Worm (Caenorhabditis elegans) whole organism, L2 larva: ENCODE data around the gene nhr-242.

Experiments
- C34F6.9 ChIP-seq: fragments of 150-350 bp; optimal IDR thresholded peaks from 2 replicates; lab custom pipeline; 2014; ENCODE audit warnings: missing biosample characterization, missing genetic modification characterization
- F13H6.1 ChIP-seq: sonication (generic microtip); optimal IDR thresholded peaks from 2 replicates; lab custom pipeline; 2016; ENCODE audit warnings: missing genetic modification characterization, missing compliant biosample characterization
- R02D3.7 ChIP-seq: fragments of 150-350 bp; optimal IDR thresholded peaks from 2 replicates; lab custom pipeline; 2014; ENCODE audit warnings: missing biosample characterization, missing genetic modification characterization
- Y55F3AM.14 ChIP-seq: fragments of 200-800 bp; sonication (Bioruptor generic); optimal IDR thresholded peaks from 2 replicates; lab custom pipeline; 2018; ENCODE audit warnings: mild to moderate bottlenecking, missing genetic modification characterization, missing compliant biosample characterization
- ZK546.5 ChIP-seq: sonication (generic microtip); optimal IDR thresholded peaks from 2 replicates; lab custom pipeline; 2017; ENCODE audit warnings: missing biosample characterization, missing genetic modification characterization
- alr-1 ChIP-seq: fragments of 150-350 bp; optimal IDR thresholded peaks from 2 replicates; lab custom pipeline; 2014; ENCODE audit warnings: missing biosample characterization, missing genetic modification characterization
- ama-1 ChIP-seq: fragments of 150-350 bp; optimal IDR thresholded peaks from 2 replicates; lab custom pipeline; 2018; ENCODE audit warnings: inconsistent platforms
- blmp-1 ChIP-seq: sonication (generic microtip); optimal IDR thresholded peaks from 2 replicates; lab custom pipeline; 2017; ENCODE audit warnings: missing genetic modification characterization, mild to moderate bottlenecking, missing compliant biosample characterization, antibody characterized with exemption, moderate library complexity; ENCODE audit not compliant: insufficient read depth
- ceh-16 ChIP-seq: fragments of 150-350 bp; optimal IDR thresholded peaks from 2 replicates; lab custom pipeline; 2014; ENCODE audit warnings: missing biosample characterization, missing genetic modification characterization
- ceh-82 ChIP-seq: fragments of 150-350 bp; optimal IDR thresholded peaks from 2 replicates; lab custom pipeline; 2014; ENCODE audit warnings: missing biosample characterization, missing genetic modification characterization
- crh-2 ChIP-seq: sonication (generic microtip); optimal IDR thresholded peaks from 2 replicates; lab custom pipeline; 2017; ENCODE audit warnings: missing biosample characterization, missing genetic modification characterization
- dmd-4 ChIP-seq: sonication (generic microtip); optimal IDR thresholded peaks from 2 replicates; lab custom pipeline; 2017; ENCODE audit warnings: missing biosample characterization, missing genetic modification characterization
- egl-27 ChIP-seq: sonication (generic microtip); optimal IDR thresholded peaks from 3 replicates; lab custom pipeline; 2017; ENCODE audit warnings: missing biosample characterization, missing genetic modification reagents, missing genetic modification characterization
- elt-1 ChIP-seq: fragments of 150-350 bp; optimal IDR thresholded peaks from 2 replicates; lab custom pipeline; 2014; ENCODE audit warnings: missing biosample characterization, missing genetic modification characterization
- elt-3 ChIP-seq: sonication (generic microtip); optimal IDR thresholded peaks from 2 replicates; lab custom pipeline; 2017; ENCODE audit warnings: missing biosample characterization, missing genetic modification characterization
- fos-1 ChIP-seq: fragments of 150-350 bp; optimal IDR thresholded peaks from 2 replicates; lab custom pipeline; 2014; ENCODE audit warnings: missing biosample characterization, missing genetic modification characterization
- gmeb-1 ChIP-seq: fragments of 150-350 bp; optimal IDR thresholded peaks from 2 replicates; lab custom pipeline; 2014; ENCODE audit warnings: missing biosample characterization, missing genetic modification characterization
- lin-11 ChIP-seq: fragments of 150-350 bp; sonication (generic microtip); optimal IDR thresholded peaks from 2 replicates; lab custom pipeline; 2014; ENCODE audit warnings: missing biosample characterization, missing genetic modification characterization, inconsistent platforms, mixed read lengths
- lin-13 ChIP-seq: fragments of 150-350 bp; optimal IDR thresholded peaks from 2 replicates; lab custom pipeline; 2014; ENCODE audit warnings: missing biosample characterization, missing genetic modification reagents, missing genetic modification characterization
- lin-39 ChIP-seq: fragments of 150-350 bp; optimal IDR thresholded peaks from 2 replicates; lab custom pipeline; 2014; ENCODE audit warnings: missing biosample characterization, missing genetic modification reagents, missing genetic modification characterization
- lsy-2 ChIP-seq, 2 experiments: fragments of 150-350 bp in 1 of 2; sonication (generic microtip) in 1 of 2; optimal IDR thresholded peaks; 2 replicates each; lab custom pipeline; 2014 to 2017; ENCODE audit warnings: missing biosample characterization in 2 of 2, missing genetic modification characterization in 2 of 2
- mab-5 ChIP-seq: fragments of 150-350 bp; optimal IDR thresholded peaks from 2 replicates; lab custom pipeline; 2014; ENCODE audit warnings: missing biosample characterization, missing genetic modification characterization
- mbf-1 ChIP-seq: sonication (generic microtip); optimal IDR thresholded peaks from 2 replicates; lab custom pipeline; 2017; ENCODE audit warnings: missing biosample characterization, missing genetic modification characterization
- mdl-1 ChIP-seq, 2 experiments: fragments of 150-350 bp in 1 of 2; sonication (generic microtip) in 1 of 2; optimal IDR thresholded peaks; 2 replicates each; lab custom pipeline; 2017; ENCODE audit warnings: missing biosample characterization in 2 of 2, missing genetic modification characterization in 2 of 2
- nhr-10 ChIP-seq: sonication (generic microtip); optimal IDR thresholded peaks from 2 replicates; lab custom pipeline; 2017; ENCODE audit warnings: missing biosample characterization, missing genetic modification characterization
- nhr-11 ChIP-seq: fragments of 150-350 bp; optimal IDR thresholded peaks from 2 replicates; lab custom pipeline; 2014; ENCODE audit warnings: missing biosample characterization, missing genetic modification characterization
- nhr-12 ChIP-seq: fragments of 150-350 bp; optimal IDR thresholded peaks from 2 replicates; lab custom pipeline; 2014; ENCODE audit warnings: missing biosample characterization, missing genetic modification characterization
- nhr-129 ChIP-seq: fragments of 150-350 bp; optimal IDR thresholded peaks from 2 replicates; lab custom pipeline; 2014; ENCODE audit warnings: missing biosample characterization, missing genetic modification characterization
- nhr-21 ChIP-seq: fragments of 150-350 bp; optimal IDR thresholded peaks from 2 replicates; lab custom pipeline; 2014; ENCODE audit warnings: missing biosample characterization, missing genetic modification characterization
- nhr-23 ChIP-seq: fragments of 150-350 bp; optimal IDR thresholded peaks from 2 replicates; lab custom pipeline; 2014; ENCODE audit warnings: missing biosample characterization, missing genetic modification reagents, missing genetic modification characterization
- nhr-25 ChIP-seq: fragments of 150-350 bp; sonication (generic microtip); optimal IDR thresholded peaks from 3 replicates; lab custom pipeline; 2014; ENCODE audit warnings: missing biosample characterization, missing genetic modification characterization
- nhr-6 ChIP-seq: fragments of 150-350 bp; optimal IDR thresholded peaks from 2 replicates; lab custom pipeline; 2014; ENCODE audit warnings: missing biosample characterization, missing genetic modification characterization
- nhr-77 ChIP-seq: fragments of 150-350 bp; optimal IDR thresholded peaks from 2 replicates; lab custom pipeline; 2014; ENCODE audit warnings: missing biosample characterization, missing genetic modification characterization
- peb-1 ChIP-seq: fragments of 150-350 bp; optimal IDR thresholded peaks from 2 replicates; lab custom pipeline; 2014; ENCODE audit warnings: missing biosample characterization, missing genetic modification characterization
- sem-4 ChIP-seq: fragments of 150-350 bp; optimal IDR thresholded peaks from 2 replicates; lab custom pipeline; 2014; ENCODE audit warnings: missing biosample characterization, missing genetic modification reagents, missing genetic modification characterization
- skn-1 ChIP-seq: sonication (generic microtip); optimal IDR thresholded peaks from 2 replicates; lab custom pipeline; 2017; ENCODE audit warnings: missing biosample characterization, missing genetic modification characterization
- sma-3 ChIP-seq: sonication (generic microtip); optimal IDR thresholded peaks from 2 replicates; lab custom pipeline; 2016; ENCODE audit warnings: missing genetic modification reagents, missing genetic modification characterization, missing compliant biosample characterization
- sma-9 ChIP-seq, 2 experiments: fragments of 150-350 bp in 1 of 2; sonication (generic microtip) in 1 of 2; optimal IDR thresholded peaks; 2 replicates each; lab custom pipeline; 2014 to 2016; ENCODE audit warnings: missing genetic modification characterization in 2 of 2, mild to moderate bottlenecking in 1 of 2, missing biosample characterization in 1 of 2, missing compliant biosample characterization in 1 of 2, missing genetic modification reagents in 1 of 2, moderate library complexity in 1 of 2
- snpc-4 ChIP-seq: fragments of 150-350 bp; optimal IDR thresholded peaks from 2 replicates; lab custom pipeline; 2014; ENCODE audit warnings: missing biosample characterization, missing genetic modification characterization
- unc-39 ChIP-seq: fragments of 150-350 bp; optimal IDR thresholded peaks from 2 replicates; lab custom pipeline; 2014; ENCODE audit warnings: missing biosample characterization, missing genetic modification characterization
- unc-55 ChIP-seq: fragments of 150-350 bp; sonication (generic microtip); optimal IDR thresholded peaks from 3 replicates; lab custom pipeline; 2014; ENCODE audit warnings: missing biosample characterization, missing genetic modification reagents, missing genetic modification characterization
- unc-62 ChIP-seq: fragments of 150-350 bp; optimal IDR thresholded peaks from 2 replicates; lab custom pipeline; 2014; ENCODE audit warnings: missing biosample characterization, missing genetic modification reagents, missing genetic modification characterization
- zag-1 ChIP-seq: fragments of 150-350 bp; optimal IDR thresholded peaks from 2 replicates; lab custom pipeline; 2014; ENCODE audit warnings: missing biosample characterization, missing genetic modification characterization
- ztf-4 ChIP-seq: fragments of 150-350 bp; optimal IDR thresholded peaks from 2 replicates; lab custom pipeline; 2014; ENCODE audit warnings: missing biosample characterization, missing genetic modification characterization

nhr-242 gene

ce11 chrIV:2602862-2603189, 21.4 kb upstream of the nhr-242 start:
- TF ChIP-seq nhr-10 (tag; lab: Kevin White, UChicago) = no peak
- no peak for TF ChIP-seq ama-1
- no peak for TF ChIP-seq lin-39
- TF ChIP-seq egl-27 (tag; lab: Kevin White, UChicago) = no peak
- no peak for TF ChIP-seq zag-1 (tag; lab: Kevin White, UChicago)
- no peak for TF ChIP-seq nhr-12
- TF ChIP-seq skn-1 (tag; lab: Kevin White, UChicago) = no peak
- no peak for TF ChIP-seq nhr-25 (tag; lab: Kevin White, UChicago)
- TF ChIP-seq nhr-77 (tag; lab: Kevin White, UChicago) = no peak
- TF ChIP-seq ceh-82 (tag; lab: Kevin White, UChicago) = no peak
- no peak for TF ChIP-seq ZK546.5 (tag; lab: Kevin White, UChicago)
- TF ChIP-seq fos-1 = no peak
- no peak for TF ChIP-seq ztf-4 (tag; lab: Kevin White, UChicago)
- no peak for TF ChIP-seq lin-11
- TF ChIP-seq elt-3 (tag; lab: Kevin White, UChicago) = no peak
- no peak for TF ChIP-seq nhr-11 (tag; lab: Kevin White, UChicago)
- no peak for TF ChIP-seq nhr-23 (tag; lab: Kevin White, UChicago)
- TF ChIP-seq nhr-21 (tag; lab: Kevin White, UChicago) = no peak

ce11 chrIV:2601988-2602861, 20.8 kb upstream of the nhr-242 start:
- TF ChIP-seq mdl-1 (tag; optimal IDR thresholded peaks at IDR 0.05; lab: Kevin White, UChicago) (peak; percentile 81 to 95), nhr-25 (tag; lab: Kevin White, UChicago) (peak; percentile 99), sma-9 (GFP tag; optimal IDR thresholded peaks at IDR 0.05; lab: Kevin White, UChicago) (peak; percentile 99), sma-9 (tag; optimal IDR thresholded peaks at IDR 0.05; lab: Kevin White, UChicago) (no peak), nhr-12 (peak; percentile 42), egl-27 (tag; lab: Kevin White, UChicago) (peak; percentile 96), C34F6.9 (tag; lab: Kevin White, UChicago) (peak; percentile 99), mab-5 (peak; percentile 84), crh-2 (peak; percentile 98), nhr-21 (tag; lab: Kevin White, UChicago) (peak; percentile 99), sem-4 (peak; percentile 93), snpc-4 (tag; lab: Kevin White, UChicago) (peak; percentile 81), R02D3.7 (tag; lab: Kevin White, UChicago) (peak; percentile 29), lin-13 (peak; percentile 91), gmeb-1 (tag; lab: Kevin White, UChicago) (peak; percentile 95), F13H6.1 (tag; lab: Kevin White, UChicago) (peak; percentile 95), dmd-4 (no peak), nhr-11 (tag; lab: Kevin White, UChicago) (no peak), nhr-6 (tag; lab: Kevin White, UChicago) (peak; percentile 96), blmp-1 (tag; lab: Kevin White, UChicago) (peak; percentile 83), Y55F3AM.14 (GFP tag; lab: Kevin White, UChicago) (peak; percentile 87), peb-1 (tag; lab: Kevin White, UChicago) (no peak), unc-39 (tag; lab: Kevin White, UChicago) (no peak), lin-11 (peak; percentile 95), ZK546.5 (tag; lab: Kevin White, UChicago) (no peak), elt-1 (tag; lab: Kevin White, UChicago) (no peak), alr-1 (tag; lab: Kevin White, UChicago) (no peak), fos-1 (peak; percentile 96), nhr-129 (peak; percentile 99), skn-1 (tag; lab: Kevin White, UChicago) (peak; percentile 62), zag-1 (tag; lab: Kevin White, UChicago) (peak; percentile 14), ztf-4 (tag; lab: Kevin White, UChicago) (peak; percentile 98), nhr-10 (tag; lab: Kevin White, UChicago) (peak; percentile 88), lsy-2 (tag; optimal IDR thresholded peaks at IDR 0.05; lab: Kevin White, UChicago) (peak; percentile 85 to 96), ama-1 (peak; percentile 90), ceh-82 (tag; lab: Kevin White, UChicago) (peak; percentile 29), nhr-77 (tag; lab: Kevin White, UChicago) (peak; percentile 37), nhr-23 (tag; lab: Kevin White, UChicago) (no peak), sma-3 (peak; percentile 99), unc-55 (GFP tag; lab: Kevin White, UChicago) (peak; percentile 79), unc-62 (GFP tag; lab: Kevin White, UChicago) (peak; percentile 86), mbf-1 (tag; lab: Kevin White, UChicago) (no peak), ceh-16 (tag; lab: Kevin White, UChicago) (no peak)
